In the genomic region with DNA sequence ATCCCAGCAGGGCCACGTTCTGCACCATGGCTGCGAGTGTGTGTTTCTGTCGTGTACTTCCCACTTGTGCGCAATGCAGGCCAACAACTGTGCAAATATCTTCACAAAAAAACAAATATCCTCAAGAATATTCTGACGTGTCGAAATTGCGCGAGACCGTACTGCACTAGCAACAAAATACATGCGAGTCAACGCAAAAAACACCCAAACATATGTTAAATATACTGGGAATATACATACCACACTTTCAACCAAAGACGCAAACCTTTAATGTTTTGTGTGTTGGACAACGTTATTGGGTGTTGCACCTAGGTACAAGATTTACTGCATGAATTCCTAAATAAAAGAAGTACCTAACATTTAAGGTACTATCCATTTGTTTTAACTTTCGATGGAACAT, we compare ENCODE assay signal across 1 fruit fly cellular context.
TF ChIP-seq lines count a peak whose summit lies in the region.

A gene (minus strand): TSS at position 173 of the 400 bp plus-strand sequence.

TF ChIP-seq in whole organism, embryonic, 481 proteins besides CTCF, POLR2A, EP300 and RAD21 (continued from another document):
- TF ChIP-seq Vsx1 (GFP tag; optimal IDR thresholded peaks at IDR 0.05; lab: Kevin White, UChicago), result no peak
- TF ChIP-seq CG18619 (GFP tag; optimal IDR thresholded peaks at IDR 0.05; lab: Kevin White, UChicago), result peak; percentile 29
- TF ChIP-seq chm (GFP tag; IDR thresholded peaks at IDR 0.05; lab: Robert Waterston, UW), result no peak
- peak; percentile 24; the same call in 1 of the 2 replicates for TF ChIP-seq Atf6 (GFP tag; IDR thresholded peaks at IDR 0.05; lab: Robert Waterston, UW)
- TF ChIP-seq CG1233 (GFP tag; optimal IDR thresholded peaks at IDR 0.05; lab: Kevin White, UChicago), result peak; percentile 8
- no peak for TF ChIP-seq CG15601 (tag; optimal IDR thresholded peaks at IDR 0.05; lab: Kevin White, UChicago)
- no peak for TF ChIP-seq esg (GFP tag; conservative IDR thresholded peaks at IDR 0.05; lab: Robert Waterston, UW)
- TF ChIP-seq CG12659 (GFP tag; optimal IDR thresholded peaks at IDR 0.05; lab: Kevin White, UChicago), result peak; percentile 63
- no peak for TF ChIP-seq ttk (GFP tag; IDR thresholded peaks at IDR 0.05; lab: Robert Waterston, UW)
- TF ChIP-seq Dll (GFP tag; IDR thresholded peaks at IDR 0.05; lab: Robert Waterston, UW; ENCODE audit: partially characterized antibody), result no peak
- no peak for TF ChIP-seq HLH4C (GFP tag; IDR thresholded peaks at IDR 0.05; lab: Robert Waterston, UW; ENCODE audit: partially characterized antibody)
